Worm (Caenorhabditis elegans) whole organism, L3 larva: Measurements from ENCODE around the gene aakg-2.
A peak's percentile ranks its signal among the peaks of the same experiment; 100 is the strongest.
"Not testable (repeated sequence)": the region's sequence is repeated elsewhere in the genome, so short reads cannot be mapped to it uniquely, and the experiment has no call there.

Experiments used
- R02D3.7 ChIP-seq: fragments of 150-350 bp; optimal IDR thresholded peaks from 2 replicates; lab custom pipeline; 2014; ENCODE audit warnings: missing biosample characterization, missing genetic modification characterization
- ZK546.5 ChIP-seq: sonication (generic microtip); optimal IDR thresholded peaks from 2 replicates; lab custom pipeline; 2017; ENCODE audit warnings: missing biosample characterization, missing genetic modification characterization
- aly-2 ChIP-seq: fragments of 150-350 bp; optimal IDR thresholded peaks from 2 replicates; lab custom pipeline; 2014; ENCODE audit warnings: missing biosample characterization, missing genetic modification characterization
- ama-1 ChIP-seq: fragments of 150-350 bp; optimal IDR thresholded peaks from 2 replicates; lab custom pipeline; 2018
- ceh-16 ChIP-seq: sonication (generic microtip); optimal IDR thresholded peaks from 2 replicates; lab custom pipeline; 2017; ENCODE audit warnings: missing biosample characterization, missing genetic modification characterization
- ceh-28 ChIP-seq: fragments of 150-350 bp; optimal IDR thresholded peaks from 2 replicates; lab custom pipeline; 2014; ENCODE audit warnings: missing biosample characterization, missing genetic modification reagents, missing genetic modification characterization
- ceh-82 ChIP-seq: fragments of 150-350 bp; optimal IDR thresholded peaks from 2 replicates; lab custom pipeline; 2014; ENCODE audit warnings: missing biosample characterization, missing genetic modification characterization
- ceh-9 ChIP-seq: sonication (generic microtip); optimal IDR thresholded peaks from 2 replicates; lab custom pipeline; 2018; ENCODE audit warnings: missing biosample characterization, missing genetic modification characterization
- daf-12 ChIP-seq: fragments of 150-350 bp; optimal IDR thresholded peaks from 2 replicates; lab custom pipeline; 2014; ENCODE audit warnings: missing biosample characterization, missing genetic modification reagents, missing genetic modification characterization
- elt-1 ChIP-seq: fragments of 150-350 bp; optimal IDR thresholded peaks from 2 replicates; lab custom pipeline; 2014; ENCODE audit warnings: missing biosample characterization, missing genetic modification characterization
- elt-3 ChIP-seq, 3 experiments: fragments of 150-350 bp in 1 of 3; sonication (generic microtip) in 2 of 3; optimal IDR thresholded peaks; 2 replicates in 2 of 3; 4 replicates in 1 of 3; lab custom pipeline; 2014 to 2017; ENCODE audit warnings: missing biosample characterization in 3 of 3, missing genetic modification characterization in 3 of 3
- eor-1 ChIP-seq, 2 experiments: fragments of 150-350 bp; optimal IDR thresholded peaks; 2 replicates each; lab custom pipeline; 2014 to 2018; ENCODE audit warnings: missing biosample characterization in 2 of 2, missing genetic modification characterization in 2 of 2
- fkh-10 ChIP-seq: sonication (generic microtip); optimal IDR thresholded peaks from 2 replicates; lab custom pipeline; 2017; ENCODE audit warnings: missing biosample characterization, missing genetic modification reagents, missing genetic modification characterization
- fos-1 ChIP-seq: fragments of 150-350 bp; optimal IDR thresholded peaks from 2 replicates; lab custom pipeline; 2014; ENCODE audit warnings: missing biosample characterization, missing genetic modification characterization
- lsy-12 ChIP-seq: sonication (generic microtip); optimal IDR thresholded peaks from 2 replicates; lab custom pipeline; 2016; ENCODE audit warnings: mild to moderate bottlenecking, missing genetic modification characterization, missing compliant biosample characterization
- mdl-1 ChIP-seq: fragments of 150-350 bp; optimal IDR thresholded peaks from 2 replicates; lab custom pipeline; 2014; ENCODE audit warnings: missing biosample characterization, missing genetic modification characterization
- nfya-1 ChIP-seq: sonication (generic microtip); optimal IDR thresholded peaks from 2 replicates; lab custom pipeline; 2017; ENCODE audit warnings: missing genetic modification characterization, mild to moderate bottlenecking, missing compliant biosample characterization, antibody characterized with exemption, moderate library complexity; ENCODE audit not compliant: insufficient read depth
- nhr-11 ChIP-seq: fragments of 150-350 bp; optimal IDR thresholded peaks from 2 replicates; lab custom pipeline; 2014; ENCODE audit warnings: missing biosample characterization, missing genetic modification characterization
- nhr-12 ChIP-seq: fragments of 150-350 bp; optimal IDR thresholded peaks from 2 replicates; lab custom pipeline; 2014; ENCODE audit warnings: missing biosample characterization, missing genetic modification characterization
- nhr-23 ChIP-seq: fragments of 150-350 bp; optimal IDR thresholded peaks from 2 replicates; lab custom pipeline; 2014; ENCODE audit warnings: missing biosample characterization, missing genetic modification reagents, missing genetic modification characterization
- nhr-28 ChIP-seq: fragments of 150-350 bp; optimal IDR thresholded peaks from 2 replicates; lab custom pipeline; 2014; ENCODE audit warnings: missing biosample characterization, missing genetic modification characterization
- pqm-1 ChIP-seq: fragments of 150-350 bp; optimal IDR thresholded peaks from 2 replicates; lab custom pipeline; 2017; ENCODE audit warnings: missing biosample characterization, missing genetic modification characterization, inconsistent platforms
- sea-2 ChIP-seq: fragments of 150-350 bp; sonication (generic microtip); optimal IDR thresholded peaks from 4 replicates; lab custom pipeline; 2014; ENCODE audit warnings: missing biosample characterization, missing genetic modification reagents, missing genetic modification characterization
- skn-1 ChIP-seq: fragments of 150-350 bp; optimal IDR thresholded peaks from 2 replicates; lab custom pipeline; 2014; ENCODE audit warnings: missing biosample characterization, missing genetic modification characterization
- tbx-2 ChIP-seq: sonication (generic microtip); optimal IDR thresholded peaks from 2 replicates; lab custom pipeline; 2016; ENCODE audit warnings: mild to moderate bottlenecking, missing genetic modification characterization, missing compliant biosample characterization
- unc-39 ChIP-seq: sonication (generic microtip); optimal IDR thresholded peaks from 4 replicates; lab custom pipeline; 2017; ENCODE audit warnings: missing biosample characterization, missing genetic modification characterization
- zag-1 ChIP-seq: fragments of 150-350 bp; optimal IDR thresholded peaks from 2 replicates; lab custom pipeline; 2014; ENCODE audit warnings: missing biosample characterization, missing genetic modification characterization
- ztf-4 ChIP-seq: fragments of 150-350 bp; optimal IDR thresholded peaks from 2 replicates; lab custom pipeline; 2014; ENCODE audit warnings: missing biosample characterization, missing genetic modification characterization

Gene aakg-2

DNA sequence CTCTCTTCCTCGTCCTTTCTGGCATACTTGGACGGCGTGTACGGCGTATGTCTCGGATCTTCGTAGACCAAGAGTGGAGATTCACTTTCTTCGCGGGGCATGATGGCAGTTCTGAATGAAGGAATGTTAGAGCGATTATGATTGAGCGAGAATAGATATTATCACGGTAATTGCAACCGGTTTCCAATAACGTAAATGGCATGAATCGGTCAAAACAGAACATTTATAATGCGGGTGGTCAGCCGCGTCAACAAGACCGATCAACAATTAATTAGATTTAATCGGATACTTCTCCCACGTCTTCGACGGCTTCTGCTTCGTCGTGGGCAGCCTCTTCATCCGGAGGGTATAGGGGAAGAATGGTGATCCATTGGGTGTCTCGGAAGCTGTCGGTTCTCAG is 34.1 kb downstream of the aakg-2 start, which contains the start of gene F41G4.13:
Gene F41G4.13, minus strand, starts transcription at position 101 of the 400 bp plus-strand sequence.
- TF ChIP-seq ztf-4, nhr-12, mdl-1 (tag; lab: Kevin White, UChicago): not testable (repeated sequence)
- TF ChIP-seq, all 47 proteins: peak for 0; not testable (repeated sequence) for 47

DNA sequence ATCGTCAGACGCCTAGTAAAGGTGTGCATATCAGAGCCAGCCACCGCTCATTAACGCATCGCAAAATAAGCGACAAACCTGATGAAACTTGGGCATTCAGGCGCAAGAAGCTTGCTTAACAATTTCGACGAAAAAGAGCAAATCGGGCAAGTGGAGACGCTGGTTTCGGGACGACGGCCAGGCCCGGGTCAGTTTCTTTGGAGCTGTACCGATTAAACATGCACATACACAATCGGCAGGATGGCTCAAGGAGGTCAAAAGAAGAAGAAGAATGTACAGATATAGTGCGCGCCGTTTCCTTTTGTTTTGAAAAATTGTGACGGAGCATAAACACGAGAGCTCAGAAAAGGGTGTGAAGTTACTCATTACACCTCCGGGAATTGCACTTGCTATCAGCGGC is 42.3 kb downstream of the aakg-2 start:
- no peak for TF ChIP-seq ceh-82
- no peak for TF ChIP-seq ceh-28 (tag; lab: Kevin White, UChicago)
- TF ChIP-seq nhr-11 (tag; lab: Kevin White, UChicago), result no peak
- TF ChIP-seq ceh-16, result no peak
- TF ChIP-seq elt-3 (tag; optimal IDR thresholded peaks at IDR 0.05; lab: Kevin White, UChicago), result no peak
- no peak for TF ChIP-seq ZK546.5 (tag; lab: Kevin White, UChicago)
- TF ChIP-seq pqm-1 (tag; lab: Kevin White, UChicago), result no peak
- TF ChIP-seq fos-1 (tag; lab: Kevin White, UChicago), result no peak
- TF ChIP-seq eor-1 (tag; optimal IDR thresholded peaks at IDR 0.05; lab: Kevin White, UChicago), result no peak
- TF ChIP-seq nhr-23 (tag; lab: Kevin White, UChicago), result no peak
- TF ChIP-seq ceh-9 (tag; lab: Kevin White, UChicago), result no peak
- TF ChIP-seq aly-2 (tag; lab: Kevin White, UChicago), result no peak
- no peak for TF ChIP-seq elt-1
- no peak for TF ChIP-seq nhr-28 (tag; lab: Kevin White, UChicago)
- no peak for TF ChIP-seq nfya-1
- TF ChIP-seq sea-2, result no peak
- no peak for TF ChIP-seq zag-1 (tag; lab: Kevin White, UChicago)
- TF ChIP-seq tbx-2 (tag; lab: Kevin White, UChicago), result no peak
- TF ChIP-seq daf-12, result no peak
- TF ChIP-seq unc-39 (tag; lab: Kevin White, UChicago), result no peak

DNA sequence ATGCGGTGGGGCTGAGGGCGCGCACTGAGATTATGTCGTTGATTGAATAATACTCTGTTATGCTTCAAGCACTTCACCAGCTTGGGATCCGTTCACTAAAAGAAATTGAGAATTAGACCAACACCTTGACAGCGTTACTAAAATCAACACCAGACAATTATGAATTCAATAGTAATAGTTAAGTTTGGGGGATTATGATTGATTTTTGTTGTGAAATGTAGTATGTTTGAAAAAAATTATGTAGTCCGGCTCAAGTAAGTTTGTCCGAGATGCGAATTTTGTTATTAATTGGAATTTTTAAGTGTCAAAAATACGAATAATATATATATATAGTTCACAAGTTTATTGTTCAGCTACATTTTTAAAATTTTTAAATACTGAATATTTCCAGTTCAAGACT is 43.5 kb downstream of the aakg-2 start, which contains the start of gene sto-5:
Gene sto-5, minus strand, starts transcription at position 101 of the 400 bp plus-strand sequence.
- TF ChIP-seq pqm-1 (tag; lab: Kevin White, UChicago), result no peak
- TF ChIP-seq ceh-28 (tag; lab: Kevin White, UChicago), result no peak
- no peak for TF ChIP-seq R02D3.7 (tag; lab: Kevin White, UChicago)
- no peak for TF ChIP-seq daf-12
- no peak for TF ChIP-seq ceh-16
- TF ChIP-seq, all 47 proteins: peak for 0

DNA sequence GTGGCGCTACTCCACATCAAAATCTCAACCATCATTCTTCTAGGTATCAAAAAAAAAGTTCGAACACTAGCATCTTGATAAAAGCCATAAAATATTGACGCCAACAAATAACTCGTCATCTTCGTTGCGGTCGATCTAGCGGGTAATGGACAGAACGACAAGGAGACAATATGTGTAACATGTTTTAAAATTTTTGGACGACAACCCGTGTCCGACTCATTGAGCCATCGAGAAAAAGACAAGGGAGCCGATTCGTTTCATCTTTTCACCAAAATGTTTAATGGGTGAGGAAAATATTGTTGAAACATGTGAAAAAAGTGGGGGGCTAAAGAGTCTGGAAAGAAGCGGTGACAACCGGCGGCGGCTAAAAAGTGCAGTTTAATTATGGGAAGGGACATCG is 47.3 kb downstream of the aakg-2 start:
- no peak for TF ChIP-seq ama-1 (lab: Kevin White, UChicago)
- TF ChIP-seq elt-3 (tag; optimal IDR thresholded peaks at IDR 0.05; lab: Kevin White, UChicago), result no peak

DNA sequence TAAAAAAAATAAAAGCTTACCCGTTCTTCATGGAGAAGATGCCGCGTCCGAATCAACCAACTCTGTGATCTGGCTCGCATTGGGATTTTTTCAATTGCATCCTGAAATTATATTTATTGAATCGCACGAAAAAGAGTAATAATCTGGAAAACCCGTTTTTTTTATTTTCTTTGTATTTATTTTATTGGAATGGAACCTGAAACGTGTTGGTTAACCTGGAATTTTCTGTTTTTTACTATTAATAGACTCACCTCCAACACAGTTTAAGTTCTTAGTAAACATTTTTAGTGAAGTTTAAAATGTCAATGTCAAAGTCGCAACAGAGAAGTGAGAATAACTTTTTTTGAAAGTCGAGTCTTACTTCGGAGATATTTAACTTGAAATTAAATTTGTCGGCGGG is 50.6 kb downstream of the aakg-2 start:
- TF ChIP-seq skn-1 (tag; lab: Kevin White, UChicago), result no peak
- no peak for TF ChIP-seq nhr-12 (tag; lab: Kevin White, UChicago)
- no peak for TF ChIP-seq lsy-12 (tag; lab: Kevin White, UChicago)
- TF ChIP-seq fkh-10 (GFP tag; lab: Kevin White, UChicago), result peak; percentile 40

DNA sequence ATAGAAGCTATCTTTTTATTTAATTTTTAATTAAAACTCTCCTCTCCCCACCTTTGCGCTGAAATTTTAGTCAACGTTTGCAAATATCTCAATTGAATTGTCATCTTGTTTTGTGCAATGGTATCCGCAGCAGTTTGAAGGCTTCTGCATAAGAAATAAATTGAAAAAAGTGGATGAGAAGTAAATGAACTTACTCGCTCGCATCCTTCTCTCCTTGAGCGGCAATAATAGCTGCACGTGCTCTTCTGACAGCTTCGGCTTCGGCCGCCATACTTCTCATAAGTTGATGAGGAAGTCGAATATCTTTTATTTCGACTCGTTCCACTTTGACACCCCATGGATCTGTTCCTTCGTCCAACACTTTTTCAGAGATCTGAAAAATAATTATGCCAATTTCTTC is 52.0 kb downstream of the aakg-2 start:
- TF ChIP-seq fkh-10 (GFP tag; lab: Kevin White, UChicago) (peak; percentile 75), nhr-23 (tag; lab: Kevin White, UChicago) (no peak)
- TF ChIP-seq, all 47 proteins: peak for 1
